Worm (Caenorhabditis elegans) whole organism, mixed stage, embryonic: ENCODE data around the gene srh-245.

Experiments used
- elt-3 ChIP-seq: fragments of 150-350 bp; optimal IDR thresholded peaks from 2 replicates; lab custom pipeline; 2014; ENCODE audit warnings: missing biosample characterization, missing genetic modification characterization
- hlh-1 ChIP-seq: fragments of 150-350 bp; optimal IDR thresholded peaks from 2 replicates; lab custom pipeline; 2014; ENCODE audit warnings: missing biosample characterization, missing genetic modification reagents, missing genetic modification characterization
- lin-13 ChIP-seq: fragments of 150-350 bp; optimal IDR thresholded peaks from 2 replicates; lab custom pipeline; 2014; ENCODE audit warnings: missing biosample characterization, missing genetic modification characterization
- unc-39 ChIP-seq: fragments of 150-350 bp; optimal IDR thresholded peaks from 2 replicates; lab custom pipeline; 2014; ENCODE audit warnings: missing biosample characterization, missing genetic modification characterization

DNA sequence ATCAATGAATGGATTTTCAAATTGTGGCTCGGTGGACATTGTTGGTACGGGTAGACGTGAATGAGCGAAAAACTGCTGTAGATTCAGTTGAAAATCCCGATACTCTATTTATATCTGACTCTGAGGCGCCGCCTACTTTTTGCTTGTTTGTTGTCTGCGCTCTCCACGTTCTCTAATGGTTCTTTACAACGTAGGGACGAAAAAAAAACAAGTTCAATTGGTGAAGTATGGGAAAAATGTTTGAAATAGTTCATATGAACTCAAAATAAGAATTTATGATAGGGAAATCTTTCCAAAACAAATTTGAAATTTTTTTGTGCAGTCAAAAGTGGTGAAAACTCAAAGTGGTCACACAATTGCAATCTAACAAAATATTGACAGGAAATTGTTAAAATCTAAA, 20.9 kb downstream of the srh-245 start, which contains the start of gene F48G7.10:
- TF ChIP-seq elt-3 (tag; lab: Kevin White, UChicago) (no peak), unc-39 (tag; lab: Kevin White, UChicago) (no peak), hlh-1 (tag; lab: Kevin White, UChicago) (no peak), lin-13 (tag; lab: Kevin White, UChicago) (no peak)
